ENCODE assay signal across 5 fruit fly cellular contexts in genomic region chrX:8129204-8129997, dm6.
TF ChIP-seq lines count a peak whose summit lies in the region.

Gene CG2116, plus strand, starts transcription at chrX:8129812.

- no peak for TF ChIP-seq CTCF in whole organism, embryonic (GFP tag; optimal IDR thresholded peaks at IDR 0.05; lab: Kevin White, UChicago)

TF ChIP-seq in whole organism, adult, 20 proteins besides CTCF, POLR2A, EP300 and RAD21 (continues in another document):
- TF ChIP-seq CG5204 (GFP tag; optimal IDR thresholded peaks at IDR 0.05; lab: Kevin White, UChicago) (no peak), toe (GFP tag; optimal IDR thresholded peaks at IDR 0.05; lab: Kevin White, UChicago) (peak; percentile 8), Crg-1 (GFP tag; optimal IDR thresholded peaks at IDR 0.05; lab: Kevin White, UChicago) (no peak), cic (GFP tag; optimal IDR thresholded peaks at IDR 0.05; lab: Kevin White, UChicago) (no peak), cnc (optimal IDR thresholded peaks at IDR 0.05; lab: Kevin White, UChicago) (no peak), CG1620 (GFP tag; optimal IDR thresholded peaks at IDR 0.05; lab: Kevin White, UChicago) (peak; percentile 24), ovo (GFP tag; optimal IDR thresholded peaks at IDR 0.05; lab: Kevin White, UChicago) (no peak), Mnt (GFP tag; optimal IDR thresholded peaks at IDR 0.05; lab: Kevin White, UChicago) (peak; percentile 47), pad (GFP tag; optimal IDR thresholded peaks at IDR 0.05; lab: Kevin White, UChicago) (peak; percentile 25), Hr96 (GFP tag; optimal IDR thresholded peaks at IDR 0.05; lab: Kevin White, UChicago) (no peak), CG33017 (tag; optimal IDR thresholded peaks at IDR 0.05; lab: Kevin White, UChicago) (no peak), tj (GFP tag; optimal IDR thresholded peaks at IDR 0.05; lab: Kevin White, UChicago) (no peak), bab1 (GFP tag; optimal IDR thresholded peaks at IDR 0.05; lab: Kevin White, UChicago) (peak; percentile 14), CG14711 (tag; optimal IDR thresholded peaks at IDR 0.05; lab: Kevin White, UChicago) (no peak), Clk (GFP tag; optimal IDR thresholded peaks at IDR 0.05; lab: Kevin White, UChicago) (no peak), CG12768 (GFP tag; optimal IDR thresholded peaks at IDR 0.05; lab: Kevin White, UChicago) (no peak), CG7101 (tag; optimal IDR thresholded peaks at IDR 0.05; lab: Kevin White, UChicago) (peak; percentile 7), CG11617 (GFP tag; optimal IDR thresholded peaks at IDR 0.05; lab: Kevin White, UChicago) (no peak), CG7045 (GFP tag; optimal IDR thresholded peaks at IDR 0.05; lab: Kevin White, UChicago) (no peak)

TF ChIP-seq in whole organism, embryonic, 481 proteins besides CTCF, POLR2A, EP300 and RAD21 (continues in another document):
- TF ChIP-seq BtbVII (GFP tag; optimal IDR thresholded peaks at IDR 0.05; lab: Kevin White, UChicago) (no peak), CG9437 (GFP tag; optimal IDR thresholded peaks at IDR 0.05; lab: Kevin White, UChicago) (peak; percentile 37), Sry-δ (GFP tag; optimal IDR thresholded peaks at IDR 0.05; lab: Kevin White, UChicago) (peak; percentile 73), Oli (tag; optimal IDR thresholded peaks at IDR 0.05; lab: Kevin White, UChicago) (no peak), cwo (GFP tag; optimal IDR thresholded peaks at IDR 0.05; lab: Kevin White, UChicago) (no peak), bigmax (GFP tag; optimal IDR thresholded peaks at IDR 0.05; lab: Kevin White, UChicago) (no peak), lola (GFP tag; optimal IDR thresholded peaks at IDR 0.05; lab: Kevin White, UChicago) (peak in 1 of 3 experiments; percentile 6), Rx (GFP tag; IDR thresholded peaks at IDR 0.05; lab: Robert Waterston, UW) (no peak), otp (GFP tag; IDR thresholded peaks at IDR 0.05; lab: Robert Waterston, UW) (no peak), CG4360 (GFP tag; IDR thresholded peaks at IDR 0.05; lab: Robert Waterston, UW) (peak; percentile 54), CG31441 (GFP tag; IDR thresholded peaks at IDR 0.05; lab: Robert Waterston, UW) (no peak), CG9797 (GFP tag; optimal IDR thresholded peaks at IDR 0.05; lab: Kevin White, UChicago) (peak; percentile 78), CG6254 (GFP tag; optimal IDR thresholded peaks at IDR 0.05; lab: Kevin White, UChicago) (no peak), zen (tag; optimal IDR thresholded peaks at IDR 0.05; lab: Kevin White, UChicago) (no peak), CG8388 (GFP tag; optimal IDR thresholded peaks at IDR 0.05; lab: Kevin White, UChicago) (no peak), CG17912 (GFP tag; optimal IDR thresholded peaks at IDR 0.05; lab: Kevin White, UChicago) (no peak), CG2202 (tag; optimal IDR thresholded peaks at IDR 0.05; lab: Kevin White, UChicago) (no peak), dpn (GFP tag; optimal IDR thresholded peaks at IDR 0.05; lab: Kevin White, UChicago) (no peak), mam (GFP tag; optimal IDR thresholded peaks at IDR 0.05; lab: Kevin White, UChicago) (no peak)

TF ChIP-seq in whole organism, prepupa, 60 proteins besides CTCF, POLR2A, EP300 and RAD21:
- TF ChIP-seq CG1621 (tag; optimal IDR thresholded peaks at IDR 0.05; lab: Kevin White, UChicago) (no peak), esn (GFP tag; optimal IDR thresholded peaks at IDR 0.05; lab: Kevin White, UChicago) (peak; percentile 13), Eip78C (GFP tag; lab: Kevin White, UChicago) (peak; percentile 38), Sox14 (GFP tag; optimal IDR thresholded peaks at IDR 0.05; lab: Kevin White, UChicago) (no peak), CG31627 (GFP tag; optimal IDR thresholded peaks at IDR 0.05; lab: Kevin White, UChicago) (no peak)

TF ChIP-seq in whole organism, pupa, 21 proteins besides CTCF, POLR2A, EP300 and RAD21:
- TF ChIP-seq CG34367 (tag; optimal IDR thresholded peaks at IDR 0.05; lab: Kevin White, UChicago): no peak
- peak; percentile 47; the same call in 1 of the 3 replicates for TF ChIP-seq CG4496 (GFP tag; IDR thresholded peaks at IDR 0.05; lab: Robert Waterston, UW)

TF ChIP-seq in whole organism, wandering third instar larva, 38 proteins besides CTCF, POLR2A, EP300 and RAD21:
- TF ChIP-seq Dif (GFP tag; optimal IDR thresholded peaks at IDR 0.05; lab: Kevin White, UChicago; ENCODE audit: partially characterized antibody) (no peak), Abd-B (GFP tag; optimal IDR thresholded peaks at IDR 0.05; lab: Kevin White, UChicago) (no peak), Sp1 (GFP tag; optimal IDR thresholded peaks at IDR 0.05; lab: Kevin White, UChicago) (peak; percentile 13), psq (GFP tag; optimal IDR thresholded peaks at IDR 0.05; lab: Kevin White, UChicago) (no peak), foxo (GFP tag; optimal IDR thresholded peaks at IDR 0.05; lab: Kevin White, UChicago) (no peak), N (GFP tag; optimal IDR thresholded peaks at IDR 0.05; lab: Kevin White, UChicago) (no peak), GATAd (GFP tag; optimal IDR thresholded peaks at IDR 0.05; lab: Kevin White, UChicago) (no peak), Myc (optimal IDR thresholded peaks at IDR 0.05; lab: Kevin White, UChicago) (peak; percentile 1), ey (GFP tag; optimal IDR thresholded peaks at IDR 0.05; lab: Kevin White, UChicago) (no peak), Mio (GFP tag; optimal IDR thresholded peaks at IDR 0.05; lab: Kevin White, UChicago) (no peak), Rel (GFP tag; optimal IDR thresholded peaks at IDR 0.05; lab: Kevin White, UChicago) (no peak), Rel (tag; optimal IDR thresholded peaks at IDR 0.05; lab: Kevin White, UChicago) (no peak), Hnf4 (GFP tag; optimal IDR thresholded peaks at IDR 0.05; lab: Kevin White, UChicago) (no peak), fru (GFP tag; optimal IDR thresholded peaks at IDR 0.05; lab: Kevin White, UChicago) (no peak), Hr83 (GFP tag; optimal IDR thresholded peaks at IDR 0.05; lab: Kevin White, UChicago; ENCODE audit: poor library complexity, severe bottlenecking) (no peak), OdsH (GFP tag; optimal IDR thresholded peaks at IDR 0.05; lab: Kevin White, UChicago) (no peak), Hr78 (GFP tag; optimal IDR thresholded peaks at IDR 0.05; lab: Kevin White, UChicago) (no peak), pan (optimal IDR thresholded peaks at IDR 0.05; lab: Kevin White, UChicago) (no peak), sv (GFP tag; optimal IDR thresholded peaks at IDR 0.05; lab: Kevin White, UChicago) (no peak), br (GFP tag; optimal IDR thresholded peaks at IDR 0.05; lab: Kevin White, UChicago) (no peak), dl (GFP tag; optimal IDR thresholded peaks at IDR 0.05; lab: Kevin White, UChicago; ENCODE audit: insufficient read depth in 1 of 2, partially characterized antibody in 2 of 2) (no peak), dmrt93B (GFP tag; optimal IDR thresholded peaks at IDR 0.05; lab: Kevin White, UChicago) (no peak), woc (GFP tag; optimal IDR thresholded peaks at IDR 0.05; lab: Kevin White, UChicago) (no peak), CG9705 (GFP tag; optimal IDR thresholded peaks at IDR 0.05; lab: Kevin White, UChicago) (no peak), lola (GFP tag; optimal IDR thresholded peaks at IDR 0.05; lab: Kevin White, UChicago) (no peak), h (GFP tag; optimal IDR thresholded peaks at IDR 0.05; lab: Kevin White, UChicago) (peak; percentile 3), HLH106 (tag; optimal IDR thresholded peaks at IDR 0.05; lab: Kevin White, UChicago) (peak; percentile 1)
